Fruit fly (Drosophila melanogaster) whole organism, embryonic: Measurements from ENCODE around the gene TFAM.

Experiments
- CG10431 ChIP-seq: fragments of 200-800 bp; sonication (Bioruptor generic); optimal IDR thresholded peaks from 3 replicates; lab custom pipeline; 2018; ENCODE audit warnings: missing biosample characterization, mild to moderate bottlenecking, missing genetic modification characterization
- CG10543 ChIP-seq: fragments of 200-800 bp; sonication (Bioruptor generic); optimal IDR thresholded peaks from 3 replicates; lab custom pipeline; 2017; ENCODE audit warnings: missing biosample characterization, mild to moderate bottlenecking, missing genetic modification characterization, moderate library complexity
- CG12219 ChIP-seq: fragments of 200-800 bp; sonication (Bioruptor generic); optimal IDR thresholded peaks from 3 replicates; lab custom pipeline; 2018; ENCODE audit warnings: missing biosample characterization, mild to moderate bottlenecking, missing genetic modification characterization
- CG13287 ChIP-seq: fragments of 200-800 bp; sonication (Bioruptor generic); IDR thresholded peaks from 2 replicates; pipeline ENCODE4 v1.3.6; 2022; ENCODE audit warnings: missing biosample characterization, missing genetic modification characterization; ENCODE audit not compliant: partially characterized antibody
- CG14710 ChIP-seq: fragments of 200-800 bp; sonication (Bioruptor generic); optimal IDR thresholded peaks from 3 replicates; lab custom pipeline; 2019; ENCODE audit warnings: missing biosample characterization, mild to moderate bottlenecking, missing genetic modification characterization, moderate library complexity
- CG3163 ChIP-seq: fragments of 200-800 bp; sonication (Bioruptor generic); optimal IDR thresholded peaks from 3 replicates; lab custom pipeline; 2016; ENCODE audit warnings: missing biosample characterization, missing genetic modification characterization
- CG3407 ChIP-seq: fragments of 200-800 bp; sonication (Bioruptor generic); optimal IDR thresholded peaks from 2 replicates; lab custom pipeline; 2018; ENCODE audit warnings: missing biosample characterization, mild to moderate bottlenecking, missing genetic modification characterization
- CG34224 ChIP-seq: fragments of 200-800 bp; sonication (Bioruptor generic); IDR thresholded peaks from 3 replicates; pipeline ENCODE4 v1.3.6; 2022; ENCODE audit warnings: missing biosample characterization, missing genetic modification characterization; ENCODE audit not compliant: partially characterized antibody
- CG34376 ChIP-seq: fragments of 200-800 bp; sonication (Bioruptor generic); optimal IDR thresholded peaks from 2 replicates; lab custom pipeline; 2018; ENCODE audit warnings: missing biosample characterization, mild to moderate bottlenecking, missing genetic modification characterization
- CG5180 ChIP-seq: fragments of 200-800 bp; sonication (Bioruptor generic); optimal IDR thresholded peaks from 3 replicates; lab custom pipeline; 2017; ENCODE audit warnings: missing biosample characterization, missing genetic modification characterization, mild to moderate bottlenecking, moderate library complexity, missing genetic modification reagents
- D19B ChIP-seq: fragments of 200-800 bp; sonication (Bioruptor generic); optimal IDR thresholded peaks from 2 replicates; lab custom pipeline; 2017; ENCODE audit warnings: missing biosample characterization, mild to moderate bottlenecking, missing genetic modification characterization
- Deaf1 ChIP-seq: fragments of 200-800 bp; optimal IDR thresholded peaks from 3 replicates; lab custom pipeline; 2019; ENCODE audit warnings: missing biosample characterization, mild to moderate bottlenecking, missing genetic modification characterization, moderate library complexity
- Ets65A ChIP-seq: fragments of 200-800 bp; sonication (Bioruptor generic); peaks from one replicate; lab custom pipeline; 2016; ENCODE audit warnings: missing biosample characterization, missing genetic modification characterization
- Gug ChIP-seq: fragments of 200-800 bp; sonication (Bioruptor generic); IDR thresholded peaks from 4 replicates; pipeline ENCODE4 v1.3.6; 2022; ENCODE audit warnings: missing biosample characterization, missing genetic modification characterization
- HmgZ ChIP-seq: fragments of 200-800 bp; sonication (Bioruptor generic); optimal IDR thresholded peaks from 2 replicates; lab custom pipeline; 2018; ENCODE audit warnings: missing biosample characterization, mild to moderate bottlenecking, missing genetic modification characterization
- Hmr ChIP-seq: fragments of 200-800 bp; sonication (Bioruptor generic); optimal IDR thresholded peaks from 3 replicates; lab custom pipeline; 2017; ENCODE audit warnings: mild to moderate bottlenecking, missing biosample characterization, missing genetic modification reagents, missing genetic modification characterization
- Hr78 ChIP-seq, 2 experiments: fragments of 200-800 bp in 1 of 2; fragments of >200 bp in 1 of 2; sonication (Bioruptor generic) in 1 of 2; optimal IDR thresholded peaks; 2 replicates each; lab custom pipeline; 2017 to 2019; ENCODE audit warnings: missing biosample characterization in 2 of 2, missing genetic modification characterization in 2 of 2, mild to moderate bottlenecking in 1 of 2, moderate library complexity in 1 of 2
- Jarid2 ChIP-seq: fragments of 200-800 bp; sonication (Bioruptor generic); optimal IDR thresholded peaks from 3 replicates; lab custom pipeline; 2017; ENCODE audit warnings: mild to moderate bottlenecking, missing biosample characterization, missing genetic modification reagents, missing genetic modification characterization
- Med ChIP-seq: fragments of 200-800 bp; sonication (Bioruptor generic); peaks from one replicate; lab custom pipeline; 2016; ENCODE audit warnings: missing biosample characterization, missing genetic modification characterization, mild to moderate bottlenecking, inconsistent platforms, moderate library complexity
- NFAT ChIP-seq: fragments of 200-800 bp; sonication (Bioruptor generic); IDR thresholded peaks from 2 replicates; pipeline ENCODE4 v1.3.6; 2022; ENCODE audit warnings: missing biosample characterization, missing genetic modification characterization
- Trl ChIP-seq, 3 experiments: fragments of >200 bp in 2 of 3; fragments of 200-800 bp in 1 of 3; sonication (Bioruptor generic) in 1 of 3; optimal IDR thresholded peaks; 2 replicates in 1 of 3; 3 replicates in 2 of 3; lab custom pipeline; 2016 to 2017; ENCODE audit warnings: missing biosample characterization in 1 of 3, missing genetic modification characterization in 1 of 3
- chinmo ChIP-seq: fragments of 200-800 bp; sonication (Bioruptor generic); IDR thresholded peaks from 4 replicates; pipeline ENCODE4 v1.3.6; 2022; ENCODE audit warnings: missing biosample characterization, missing genetic modification characterization; ENCODE audit not compliant: partially characterized antibody
- chn ChIP-seq: fragments of 200-800 bp; sonication (Bioruptor generic); optimal IDR thresholded peaks from 2 replicates; lab custom pipeline; 2016; ENCODE audit warnings: missing biosample characterization, missing genetic modification characterization
- ci ChIP-seq: fragments of 200-800 bp; sonication (Bioruptor generic); IDR thresholded peaks from 3 replicates; pipeline ENCODE4 v1.3.6; 2022; ENCODE audit warnings: missing biosample characterization, missing genetic modification characterization
- corto ChIP-seq: fragments of 200-800 bp; sonication (Bioruptor generic); optimal IDR thresholded peaks from 2 replicates; lab custom pipeline; 2016; ENCODE audit warnings: missing biosample characterization, mild to moderate bottlenecking, missing genetic modification characterization, moderate library complexity
- crol ChIP-seq: fragments of 200-800 bp; sonication (Bioruptor generic); IDR thresholded peaks from 2 replicates; pipeline ENCODE4 v1.3.6; 2022; ENCODE audit warnings: missing biosample characterization, missing genetic modification characterization
- dimm ChIP-seq: fragments of 200-800 bp; sonication (Bioruptor generic); IDR thresholded peaks from 2 replicates; pipeline ENCODE4 v1.3.6; 2022; ENCODE audit warnings: missing biosample characterization, missing genetic modification characterization
- exex ChIP-seq: fragments of 200-800 bp; sonication (Bioruptor generic); optimal IDR thresholded peaks from 4 replicates; lab custom pipeline; 2018; ENCODE audit warnings: missing biosample characterization, mild to moderate bottlenecking, missing genetic modification characterization, moderate library complexity
- grn ChIP-seq: fragments of 200-800 bp; sonication (Bioruptor generic); optimal IDR thresholded peaks from 3 replicates; lab custom pipeline; 2017; ENCODE audit warnings: missing biosample characterization, missing genetic modification characterization
- insv ChIP-seq, 2 experiments: fragments of 200-800 bp; sonication (Bioruptor generic); optimal IDR thresholded peaks; 3 replicates each; lab custom pipeline; 2016 to 2018; ENCODE audit warnings: missing biosample characterization in 2 of 2, missing genetic modification characterization in 2 of 2
- lab ChIP-seq: fragments of 200-800 bp; sonication (Bioruptor generic); optimal IDR thresholded peaks from 3 replicates; lab custom pipeline; 2017; ENCODE audit warnings: missing biosample characterization, missing genetic modification characterization, mild to moderate bottlenecking, moderate library complexity, missing genetic modification reagents
- lbe ChIP-seq: fragments of 200-800 bp; sonication (Bioruptor generic); optimal IDR thresholded peaks from 2 replicates; lab custom pipeline; 2016; ENCODE audit warnings: missing biosample characterization, mild to moderate bottlenecking, missing genetic modification characterization
- lov ChIP-seq, 2 experiments: fragments of 200-800 bp in 1 of 2; fragments of >200 bp in 1 of 2; sonication (Bioruptor generic) in 1 of 2; IDR thresholded peaks in 1 of 2; optimal IDR thresholded peaks in 1 of 2; 2 replicates in 1 of 2; 3 replicates in 1 of 2; pipeline versions ENCODE4 v1.3.6 to Lab custom; 2017 to 2022; ENCODE audit warnings: missing biosample characterization in 1 of 2, missing genetic modification characterization in 1 of 2
- nerfin-2 ChIP-seq: fragments of 200-800 bp; sonication (Bioruptor generic); IDR thresholded peaks from 2 replicates; pipeline ENCODE4 v1.3.6; 2022; ENCODE audit warnings: missing biosample characterization, missing genetic modification characterization; ENCODE audit not compliant: partially characterized antibody
- nom ChIP-seq: fragments of 200-800 bp; sonication (Bioruptor generic); optimal IDR thresholded peaks from 2 replicates; lab custom pipeline; 2017; ENCODE audit warnings: missing biosample characterization, missing genetic modification characterization, mild to moderate bottlenecking, moderate library complexity, missing genetic modification reagents
- odd ChIP-seq: fragments of 200-800 bp; sonication (Bioruptor generic); optimal IDR thresholded peaks from 2 replicates; lab custom pipeline; 2017; ENCODE audit warnings: missing biosample characterization, mild to moderate bottlenecking, missing genetic modification characterization
- p53 ChIP-seq: fragments of 200-800 bp; sonication (Bioruptor generic); optimal IDR thresholded peaks from 2 replicates; lab custom pipeline; 2016; ENCODE audit warnings: missing biosample characterization, missing genetic modification characterization
- sens ChIP-seq: fragments of 200-800 bp; sonication (Bioruptor generic); peaks from one replicate; lab custom pipeline; 2016; ENCODE audit warnings: missing biosample characterization, missing genetic modification characterization
- sqz ChIP-seq: fragments of 200-800 bp; sonication (Bioruptor generic); optimal IDR thresholded peaks from 3 replicates; lab custom pipeline; 2018; ENCODE audit warnings: missing biosample characterization, mild to moderate bottlenecking, missing genetic modification characterization
- sug ChIP-seq: fragments of 200-800 bp; optimal IDR thresholded peaks from 2 replicates; lab custom pipeline; 2019; ENCODE audit warnings: missing biosample characterization, mild to moderate bottlenecking, missing genetic modification characterization, moderate library complexity
- z ChIP-seq: fragments of 200-800 bp; sonication (Bioruptor generic); IDR thresholded peaks from 3 replicates; pipeline ENCODE4 v1.3.6; 2022; ENCODE audit warnings: missing biosample characterization, missing genetic modification characterization

Gene TFAM

dm6 chr3R:20565546-20565948, 11.3 kb downstream of the TFAM start (continued):
- TF ChIP-seq Ets65A (GFP tag; lab: Kevin White, UChicago) (peak; percentile 38), lbe (GFP tag; lab: Kevin White, UChicago) (peak; percentile 3), CG13287 (peak; percentile 36; the same call in 1 of the 2 replicates), grn (GFP tag; lab: Kevin White, UChicago) (peak; percentile 76), sqz (GFP tag; lab: Kevin White, UChicago) (no peak), CG14710 (no peak), p53 (no peak), lov (optimal IDR thresholded peaks at IDR 0.05; lab: Kevin White, UChicago) (no peak), lov (GFP tag; IDR thresholded peaks at IDR 0.05; lab: Robert Waterston, UW) (no peak), chinmo (GFP tag; lab: Robert Waterston, UW) (peak; percentile 61; the same call in 1 of the 4 replicates), chn (GFP tag; lab: Kevin White, UChicago) (no peak), D19B (GFP tag; lab: Kevin White, UChicago) (no peak), z (GFP tag; lab: Robert Waterston, UW) (peak; percentile 74; the same call in 2 of the 3 replicates), crol (GFP tag; lab: Robert Waterston, UW) (no peak), ci (GFP tag; lab: Robert Waterston, UW) (peak; percentile 49; the same call in 2 of the 3 replicates), CG10431 (GFP tag; lab: Kevin White, UChicago) (peak; percentile 28)

dm6 chr3R:20563830-20564421, 12.9 kb downstream of the TFAM start, which contains the start of gene CG10877:
CG10877 (minus strand) TSS chr3R:20564067.
- peak; percentile 5 for TF ChIP-seq CG5180 (GFP tag; lab: Kevin White, UChicago)
- peak; percentile 71 for TF ChIP-seq nom
- no peak for TF ChIP-seq Gug (GFP tag; lab: Robert Waterston, UW)
- no peak for TF ChIP-seq CG12219 (GFP tag; lab: Kevin White, UChicago)
- TF ChIP-seq NFAT (GFP tag; lab: Robert Waterston, UW): peak; percentile 33; the same call in 1 of the 2 replicates
- peak; percentile 33 for TF ChIP-seq HmgZ (tag; lab: Kevin White, UChicago)
- TF ChIP-seq CG10543 (GFP tag; lab: Kevin White, UChicago): peak; percentile 43
- TF ChIP-seq sug (tag; lab: Kevin White, UChicago): peak; percentile 64
- peak; percentile 34 for TF ChIP-seq lab (GFP tag; lab: Kevin White, UChicago)
- TF ChIP-seq odd (GFP tag; lab: Kevin White, UChicago): peak; percentile 22
- TF ChIP-seq nerfin-2 (GFP tag; lab: Robert Waterston, UW): no peak
- peak; percentile 34 to 53 for TF ChIP-seq Trl (optimal IDR thresholded peaks at IDR 0.05; lab: Kevin White, UChicago)
- no peak for TF ChIP-seq Trl (GFP tag; optimal IDR thresholded peaks at IDR 0.05; lab: Kevin White, UChicago)
- 0 out of 3 replicates have a peak, but pooled peaks have one; percentile 9 for TF ChIP-seq z (GFP tag; lab: Robert Waterston, UW)
- peak; percentile 51 for TF ChIP-seq Jarid2 (GFP tag; lab: Kevin White, UChicago)
- TF ChIP-seq CG34224: peak; percentile 28; the same call in 1 of the 3 replicates
- TF ChIP-seq exex: peak; percentile 58
- peak; percentile 92 for TF ChIP-seq CG3163 (GFP tag; lab: Kevin White, UChicago)
- TF ChIP-seq corto (GFP tag; lab: Kevin White, UChicago): no peak
- TF ChIP-seq Med (GFP tag; lab: Kevin White, UChicago): peak; percentile 72
- TF ChIP-seq insv (GFP tag; optimal IDR thresholded peaks at IDR 0.05; lab: Kevin White, UChicago): no peak
- no peak for TF ChIP-seq dimm (GFP tag; lab: Robert Waterston, UW)
- TF ChIP-seq chinmo (GFP tag; lab: Robert Waterston, UW): 0 out of 4 replicates have a peak, but pooled peaks have one; percentile 36
- peak in 1 of 2 experiments; percentile 36 for TF ChIP-seq Hr78 (GFP tag; optimal IDR thresholded peaks at IDR 0.05; lab: Kevin White, UChicago)
- TF ChIP-seq CG34376 (GFP tag; lab: Kevin White, UChicago): peak; percentile 64
- TF ChIP-seq Deaf1 (tag; lab: Kevin White, UChicago): peak; percentile 36
- no peak for TF ChIP-seq Hmr (GFP tag; lab: Kevin White, UChicago)
- no peak for TF ChIP-seq CG10431 (GFP tag; lab: Kevin White, UChicago)
- peak; percentile 18 for TF ChIP-seq sens (GFP tag; lab: Kevin White, UChicago)
- TF ChIP-seq CG13287: peak; percentile 20; the same call in 1 of the 2 replicates
- no peak for TF ChIP-seq CG3407 (GFP tag; lab: Kevin White, UChicago)
- 0 out of 3 replicates have a peak, but pooled peaks have one; percentile 7 for TF ChIP-seq ci (GFP tag; lab: Robert Waterston, UW)
